Worm (Caenorhabditis elegans) whole organism, late embryonic: ENCODE measurements around the gene nlp-64.

Experiments
- ceh-9 ChIP-seq: sonication (generic microtip); optimal IDR thresholded peaks from 2 replicates; lab custom pipeline; 2016; ENCODE audit warnings: mild to moderate bottlenecking, missing genetic modification characterization, inconsistent platforms, missing compliant biosample characterization
- pha-4 ChIP-seq: fragments of 150-350 bp; optimal IDR thresholded peaks from 2 replicates; lab custom pipeline; 2018; ENCODE audit warnings: missing biosample characterization, missing genetic modification reagents, missing genetic modification characterization
- tbx-7 ChIP-seq: sonication (generic microtip); optimal IDR thresholded peaks from 2 replicates; lab custom pipeline; 2016; ENCODE audit warnings: missing genotype, missing genetic modification characterization, missing compliant biosample characterization
- unc-3 ChIP-seq, 2 experiments: fragments of 200-800 bp in 1 of 2; sonication (Bioruptor generic) in 1 of 2; sonication (generic microtip) in 1 of 2; conservative IDR thresholded peaks in 1 of 2; optimal IDR thresholded peaks in 1 of 2; 2 replicates each; pipeline versions ENCODE4 v1.3.6 to Lab custom; 2016 to 2022; ENCODE audit warnings: missing compliant biosample characterization in 2 of 2, missing genetic modification characterization in 2 of 2, missing genetic modification reagents in 1 of 2

DNA sequence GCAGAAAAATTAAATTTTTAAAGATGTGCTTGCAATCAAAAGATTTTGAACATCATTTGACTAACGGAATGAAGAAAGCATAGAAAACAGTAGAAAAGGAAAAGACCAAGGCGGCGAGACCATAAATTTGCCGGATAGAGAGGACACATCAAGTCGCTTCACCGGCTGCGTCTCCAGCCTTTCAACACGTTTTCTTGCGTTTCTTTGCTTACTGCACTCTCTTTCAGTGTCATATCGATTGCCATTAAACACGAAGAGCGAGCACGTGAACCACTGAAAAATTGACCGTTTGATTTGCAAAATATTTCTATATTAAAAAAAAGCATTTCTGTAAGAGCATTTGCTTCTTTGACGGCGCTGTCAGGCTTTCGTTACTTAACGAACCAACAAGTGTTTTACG lies 37.0 kb upstream of the nlp-64 start:
- TF ChIP-seq ceh-9 (tag; lab: Kevin White, UChicago) (no peak), pha-4 (no peak), tbx-7 (tag; lab: Kevin White, UChicago) (no peak), unc-3 (GFP tag; conservative IDR thresholded peaks at IDR 0.05; lab: Robert Waterston, UW) (no peak), unc-3 (tag; optimal IDR thresholded peaks at IDR 0.05; lab: Kevin White, UChicago) (no peak)
